Fruit fly (Drosophila melanogaster) whole organism: ENCODE results near the gene CG33061.

Experiments used
- CG8478 ChIP-seq: fragments of >200 bp; optimal IDR thresholded peaks from 2 replicates; lab custom pipeline; 2018; ENCODE audit warnings: inconsistent platforms
- Dll ChIP-seq: fragments of >200 bp; optimal IDR thresholded peaks from 2 replicates; lab custom pipeline; 2017
- EcR ChIP-seq, 2 experiments: fragments of >200 bp; optimal IDR thresholded peaks; 2 replicates each; lab custom pipeline; 2017; ENCODE audit warnings: missing biosample characterization in 2 of 2, missing genetic modification characterization in 2 of 2, missing genetic modification reagents in 2 of 2
- pan ChIP-seq: fragments of >200 bp; optimal IDR thresholded peaks from 2 replicates; lab custom pipeline; 2017
- psq ChIP-seq: fragments of >200 bp; optimal IDR thresholded peaks from 2 replicates; lab custom pipeline; 2017
- usp ChIP-seq: fragments of >200 bp; optimal IDR thresholded peaks from 2 replicates; lab custom pipeline; 2017; ENCODE audit warnings: missing biosample characterization, missing genetic modification characterization, mixed read lengths

- TF ChIP-seq psq (lab: Kevin White, UChicago), result no peak
- no peak for TF ChIP-seq CG8478 (lab: Kevin White, UChicago)
- no peak for TF ChIP-seq EcR (GFP tag; optimal IDR thresholded peaks at IDR 0.05; lab: Kevin White, UChicago)
- TF ChIP-seq usp, result no peak
- TF ChIP-seq Dll (lab: Kevin White, UChicago), result no peak
- no peak for TF ChIP-seq pan (lab: Kevin White, UChicago)
Observed at dm6 chr3L:16321172-16321571, 8.4 kb upstream of the CG33061 start, which contains the start of gene CG42718.
